Fruit fly (Drosophila melanogaster) whole organism, embryonic: ENCODE data around the gene Mtr3.

Source experiments
- Adf1 ChIP-seq: fragments of 200-800 bp; sonication (Bioruptor generic); IDR thresholded peaks from 2 replicates; pipeline ENCODE4 v1.3.6; 2022; ENCODE audit warnings: missing biosample characterization, missing genetic modification characterization
- Atf3 ChIP-seq: fragments of 200-800 bp; sonication (Bioruptor generic); optimal IDR thresholded peaks from 3 replicates; lab custom pipeline; 2016; ENCODE audit warnings: missing biosample characterization, missing genetic modification characterization
- CG10267 ChIP-seq: fragments of 200-800 bp; sonication (Bioruptor generic); optimal IDR thresholded peaks from 2 replicates; lab custom pipeline; 2018; ENCODE audit warnings: missing biosample characterization, mild to moderate bottlenecking, missing genetic modification characterization, moderate library complexity
- CG1233 ChIP-seq: fragments of 200-800 bp; sonication (Bioruptor generic); optimal IDR thresholded peaks from 4 replicates; lab custom pipeline; 2018; ENCODE audit warnings: missing biosample characterization, mild to moderate bottlenecking, missing genetic modification characterization
- CG12769 ChIP-seq: fragments of 200-800 bp; sonication (Bioruptor generic); optimal IDR thresholded peaks from 2 replicates; lab custom pipeline; 2019; ENCODE audit warnings: missing biosample characterization, mild to moderate bottlenecking, missing genetic modification characterization, moderate library complexity
- CG15514 ChIP-seq: fragments of 200-800 bp; sonication (Bioruptor generic); optimal IDR thresholded peaks from 3 replicates; lab custom pipeline; 2017; ENCODE audit warnings: missing biosample characterization, missing genetic modification characterization, mild to moderate bottlenecking, moderate library complexity, missing genetic modification reagents
- CG16813 ChIP-seq: fragments of 200-800 bp; sonication (Bioruptor generic); IDR thresholded peaks from 3 replicates; pipeline ENCODE4 v1.3.6; 2022; ENCODE audit warnings: missing biosample characterization, missing genetic modification characterization; ENCODE audit not compliant: partially characterized antibody
- CG17186 ChIP-seq: fragments of 200-800 bp; sonication (Bioruptor generic); optimal IDR thresholded peaks from 3 replicates; lab custom pipeline; 2017; ENCODE audit warnings: missing biosample characterization, missing genetic modification reagents, missing genetic modification characterization
- CG17385 ChIP-seq: fragments of 200-800 bp; sonication (Bioruptor generic); optimal IDR thresholded peaks from 3 replicates; lab custom pipeline; 2018; ENCODE audit warnings: missing biosample characterization, mild to moderate bottlenecking, missing genetic modification characterization
- CG17912 ChIP-seq: fragments of 200-800 bp; sonication (Bioruptor generic); optimal IDR thresholded peaks from 2 replicates; lab custom pipeline; 2018; ENCODE audit warnings: missing biosample characterization, mild to moderate bottlenecking, missing genetic modification characterization
- CG1832 ChIP-seq: fragments of 200-800 bp; sonication (Bioruptor generic); optimal IDR thresholded peaks from 2 replicates; lab custom pipeline; 2017; ENCODE audit warnings: missing biosample characterization, mild to moderate bottlenecking, missing genetic modification characterization, inconsistent platforms
- CG2116 ChIP-seq: fragments of 200-800 bp; sonication (Bioruptor generic); optimal IDR thresholded peaks from 3 replicates; lab custom pipeline; 2018; ENCODE audit warnings: missing biosample characterization, mild to moderate bottlenecking, missing genetic modification characterization
- CG2129 ChIP-seq: fragments of 200-800 bp; sonication (Bioruptor generic); IDR thresholded peaks from 2 replicates; pipeline ENCODE4 v1.3.6; 2022; ENCODE audit warnings: missing biosample characterization, missing genetic modification characterization; ENCODE audit not compliant: partially characterized antibody
- CG2199 ChIP-seq: fragments of 200-800 bp; sonication (Bioruptor generic); IDR thresholded peaks from 3 replicates; pipeline ENCODE4 v1.3.6; 2022; ENCODE audit warnings: missing biosample characterization, missing genetic modification characterization
- CG2202 ChIP-seq: fragments of 200-800 bp; sonication (Bioruptor generic); optimal IDR thresholded peaks from 2 replicates; lab custom pipeline; 2018; ENCODE audit warnings: missing biosample characterization, mild to moderate bottlenecking, missing genetic modification characterization
- CG4617 ChIP-seq: fragments of 200-800 bp; sonication (Bioruptor generic); optimal IDR thresholded peaks from 3 replicates; lab custom pipeline; 2016; ENCODE audit warnings: missing biosample characterization, missing genetic modification characterization, borderline replicate concordance
- CG4820 ChIP-seq: fragments of 200-800 bp; sonication (Bioruptor generic); optimal IDR thresholded peaks from 3 replicates; lab custom pipeline; 2016; ENCODE audit warnings: missing biosample characterization, missing genetic modification characterization
- CG6689 ChIP-seq: fragments of 200-800 bp; sonication (Bioruptor generic); IDR thresholded peaks from 2 replicates; pipeline ENCODE4 v1.3.6; 2022; ENCODE audit warnings: missing biosample characterization, missing genetic modification characterization
- CG7786 ChIP-seq: fragments of 200-800 bp; sonication (Bioruptor generic); optimal IDR thresholded peaks from 2 replicates; lab custom pipeline; 2016; ENCODE audit warnings: missing biosample characterization, missing genetic modification characterization
- Chrac-16 ChIP-seq: fragments of 200-800 bp; sonication (Bioruptor generic); optimal IDR thresholded peaks from 3 replicates; lab custom pipeline; 2016; ENCODE audit warnings: missing biosample characterization, missing genetic modification characterization
- D19A ChIP-seq: fragments of 200-800 bp; optimal IDR thresholded peaks from 3 replicates; lab custom pipeline; 2019; ENCODE audit warnings: missing biosample characterization, mild to moderate bottlenecking, missing genetic modification characterization, moderate library complexity
- ERR ChIP-seq: fragments of 200-800 bp; sonication (Bioruptor generic); optimal IDR thresholded peaks from 2 replicates; lab custom pipeline; 2016; ENCODE audit warnings: missing biosample characterization, missing genetic modification characterization
- Elba2 ChIP-seq: fragments of 200-800 bp; sonication (Bioruptor generic); optimal IDR thresholded peaks from 3 replicates; lab custom pipeline; 2016; ENCODE audit warnings: missing biosample characterization, missing genetic modification characterization
- Lpt ChIP-seq: fragments of >200 bp; optimal IDR thresholded peaks from 2 replicates; lab custom pipeline; 2018; ENCODE audit warnings: missing biosample characterization, missing genetic modification characterization
- Mes4 ChIP-seq: fragments of 200-800 bp; sonication (Bioruptor generic); optimal IDR thresholded peaks from 2 replicates; lab custom pipeline; 2016; ENCODE audit warnings: missing biosample characterization, missing genetic modification characterization
- Neu2 ChIP-seq: fragments of 200-800 bp; sonication (Bioruptor generic); optimal IDR thresholded peaks from 3 replicates; lab custom pipeline; 2016; ENCODE audit warnings: missing biosample characterization, missing genetic modification characterization, borderline replicate concordance
- Oli ChIP-seq: fragments of 200-800 bp; sonication (Bioruptor generic); optimal IDR thresholded peaks from 2 replicates; lab custom pipeline; 2018; ENCODE audit warnings: missing biosample characterization, mild to moderate bottlenecking, missing genetic modification characterization, moderate library complexity
- Pdp1 ChIP-seq, 2 experiments: fragments of 200-800 bp; sonication (Bioruptor generic); optimal IDR thresholded peaks; 3 replicates each; lab custom pipeline; 2016; ENCODE audit warnings: missing biosample characterization in 2 of 2, missing genetic modification characterization in 2 of 2, mild to moderate bottlenecking in 1 of 2, moderate library complexity in 1 of 2
- Ptx1 ChIP-seq: fragments of 200-800 bp; sonication (Bioruptor generic); IDR thresholded peaks from 2 replicates; pipeline ENCODE4 v1.3.6; 2022; ENCODE audit warnings: missing biosample characterization, missing genetic modification characterization
- Rfx ChIP-seq: fragments of 200-800 bp; sonication (Bioruptor generic); IDR thresholded peaks from 2 replicates; pipeline ENCODE4 v1.3.6; 2022; ENCODE audit warnings: missing biosample characterization, missing genetic modification characterization
- Tbp ChIP-seq: fragments of >200 bp; optimal IDR thresholded peaks from 2 replicates; lab custom pipeline; 2018; ENCODE audit warnings: missing biosample characterization, missing genetic modification characterization
- Trl ChIP-seq, 3 experiments: fragments of >200 bp in 2 of 3; fragments of 200-800 bp in 1 of 3; sonication (Bioruptor generic) in 1 of 3; optimal IDR thresholded peaks; 2 replicates in 1 of 3; 3 replicates in 2 of 3; lab custom pipeline; 2016 to 2017; ENCODE audit warnings: missing biosample characterization in 1 of 3, missing genetic modification characterization in 1 of 3
- al ChIP-seq: fragments of 200-800 bp; sonication (Bioruptor generic); IDR thresholded peaks from 2 replicates; pipeline ENCODE4 v1.3.6; 2022; ENCODE audit warnings: missing biosample characterization, missing genetic modification characterization
- ash1 ChIP-seq: fragments of 200-800 bp; sonication (Bioruptor generic); optimal IDR thresholded peaks from 2 replicates; lab custom pipeline; 2018; ENCODE audit warnings: missing biosample characterization, mild to moderate bottlenecking, missing genetic modification characterization
- cas ChIP-seq: fragments of 200-800 bp; sonication (Bioruptor generic); IDR thresholded peaks from 2 replicates; pipeline ENCODE4 v1.3.6; 2022; ENCODE audit warnings: missing biosample characterization, missing genetic modification characterization
- caup ChIP-seq: fragments of 200-800 bp; sonication (Bioruptor generic); optimal IDR thresholded peaks from 3 replicates; lab custom pipeline; 2017; ENCODE audit warnings: missing biosample characterization, mild to moderate bottlenecking, missing genetic modification characterization, moderate library complexity; ENCODE audit not compliant: severe bottlenecking
- ci ChIP-seq: fragments of 200-800 bp; sonication (Bioruptor generic); IDR thresholded peaks from 3 replicates; pipeline ENCODE4 v1.3.6; 2022; ENCODE audit warnings: missing biosample characterization, missing genetic modification characterization
- mirr ChIP-seq: fragments of 200-800 bp; sonication (Bioruptor generic); optimal IDR thresholded peaks from 3 replicates; lab custom pipeline; 2018; ENCODE audit warnings: missing biosample characterization, mild to moderate bottlenecking, missing genetic modification characterization
- onecut ChIP-seq: fragments of 200-800 bp; sonication (Bioruptor generic); IDR thresholded peaks from 2 replicates; pipeline ENCODE4 v1.3.6; 2022; ENCODE audit warnings: missing biosample characterization, missing genetic modification characterization
- org-1 ChIP-seq: fragments of 200-800 bp; sonication (Bioruptor generic); optimal IDR thresholded peaks from 2 replicates; lab custom pipeline; 2017; ENCODE audit warnings: missing biosample characterization, missing genetic modification characterization
- otp ChIP-seq: fragments of 200-800 bp; sonication (Bioruptor generic); IDR thresholded peaks from 3 replicates; pipeline ENCODE4, ENCODE4 v1.3.6; 2022; ENCODE audit warnings: missing biosample characterization, missing genetic modification characterization
- pb ChIP-seq: fragments of 200-800 bp; sonication (Bioruptor generic); optimal IDR thresholded peaks from 3 replicates; lab custom pipeline; 2016; ENCODE audit warnings: missing biosample characterization, missing genetic modification characterization
- pros ChIP-seq: fragments of 200-800 bp; sonication (Bioruptor generic); optimal IDR thresholded peaks from 3 replicates; lab custom pipeline; 2019; ENCODE audit warnings: missing biosample characterization, mild to moderate bottlenecking, missing genetic modification characterization, moderate library complexity
- sd ChIP-seq: fragments of 200-800 bp; sonication (Bioruptor generic); optimal IDR thresholded peaks from 3 replicates; lab custom pipeline; 2018; ENCODE audit warnings: missing biosample characterization, mild to moderate bottlenecking, missing genetic modification characterization, moderate library complexity
- tup ChIP-seq: fragments of 200-800 bp; sonication (Bioruptor generic); optimal IDR thresholded peaks from 2 replicates; lab custom pipeline; 2016; ENCODE audit warnings: missing biosample characterization, mild to moderate bottlenecking, missing genetic modification characterization, moderate library complexity
- vnd ChIP-seq: fragments of 200-800 bp; sonication (Bioruptor generic); IDR thresholded peaks from 3 replicates; pipeline ENCODE4 v1.3.6; 2022; ENCODE audit warnings: missing biosample characterization, missing genetic modification characterization; ENCODE audit not compliant: partially characterized antibody
- vvl ChIP-seq: fragments of 200-800 bp; sonication (Bioruptor generic); IDR thresholded peaks from 2 replicates; pipeline ENCODE4 v1.3.6; 2022; ENCODE audit warnings: missing biosample characterization, missing genetic modification characterization
- zfh1 ChIP-seq: fragments of 200-800 bp; sonication (Bioruptor generic); IDR thresholded peaks from 3 replicates; pipeline ENCODE4 v1.3.6; 2022; ENCODE audit warnings: missing biosample characterization, missing genetic modification characterization

Mtr3 gene

dm6 chr3L:19908201-19909127 lies 5.1 kb downstream of the Mtr3 start (continued):
- TF ChIP-seq Rfx (GFP tag; lab: Robert Waterston, UW) (peak; percentile 17; the same call in 1 of the 2 replicates), CG2116 (GFP tag; lab: Kevin White, UChicago) (no peak), CG4820 (GFP tag; lab: Kevin White, UChicago) (no peak), CG17912 (no peak), vnd (GFP tag; lab: Robert Waterston, UW) (no peak), Neu2 (GFP tag; lab: Kevin White, UChicago) (no peak), mirr (no peak), CG10267 (tag; lab: Kevin White, UChicago) (no peak), CG17186 (GFP tag; lab: Kevin White, UChicago) (no peak), caup (no peak), CG7786 (GFP tag; lab: Kevin White, UChicago) (no peak), al (GFP tag; lab: Robert Waterston, UW) (no peak), Adf1 (GFP tag; lab: Robert Waterston, UW) (no peak), CG2129 (GFP tag; lab: Robert Waterston, UW) (no peak), Mes4 (GFP tag; lab: Kevin White, UChicago) (no peak), Oli (tag; lab: Kevin White, UChicago) (no peak), Trl (optimal IDR thresholded peaks at IDR 0.05; lab: Kevin White, UChicago) (peak; percentile 78 to 79), Trl (GFP tag; optimal IDR thresholded peaks at IDR 0.05; lab: Kevin White, UChicago) (peak; percentile 15), pb (GFP tag; lab: Kevin White, UChicago) (no peak), onecut (GFP tag; lab: Robert Waterston, UW) (peak; percentile 86), Lpt (GFP tag; lab: Kevin White, UChicago) (no peak), vvl (GFP tag; lab: Robert Waterston, UW) (peak; percentile 76), CG4617 (GFP tag; lab: Kevin White, UChicago) (no peak), CG1832 (no peak), Pdp1 (GFP tag; optimal IDR thresholded peaks at IDR 0.05; lab: Kevin White, UChicago) (peak in 1 of 2 experiments; percentile 95), CG2202 (tag; lab: Kevin White, UChicago) (no peak), CG2199 (peak; percentile 20; the same call in 1 of the 3 replicates), tup (GFP tag; lab: Kevin White, UChicago) (no peak), CG17385 (peak; percentile 14), sd (tag; lab: Kevin White, UChicago) (peak; percentile 91), pros (GFP tag; lab: Kevin White, UChicago) (peak; percentile 55), CG16813 (GFP tag; lab: Robert Waterston, UW) (no peak), CG1233 (GFP tag; lab: Kevin White, UChicago) (no peak), CG6689 (GFP tag; lab: Robert Waterston, UW) (no peak), CG15514 (GFP tag; lab: Kevin White, UChicago) (no peak), D19A (tag; lab: Kevin White, UChicago) (no peak), zfh1 (GFP tag; lab: Robert Waterston, UW) (no peak), ERR (no peak), ash1 (no peak), otp (GFP tag; lab: Robert Waterston, UW) (no peak), Tbp (GFP tag; lab: Kevin White, UChicago) (no peak), ci (GFP tag; lab: Robert Waterston, UW) (peak; percentile 35; the same call in 2 of the 3 replicates), cas (no peak), Elba2 (GFP tag; lab: Kevin White, UChicago) (no peak), Ptx1 (GFP tag; lab: Robert Waterston, UW) (no peak), Atf3 (GFP tag; lab: Kevin White, UChicago) (no peak), CG12769 (tag; lab: Kevin White, UChicago) (peak; percentile 55), org-1 (GFP tag; lab: Kevin White, UChicago) (no peak), Chrac-16 (no peak)
